Worm (Caenorhabditis elegans) whole organism, midembryonic: ENCODE results near the gene F35D2.3.

Experiments
- T22C8.4 ChIP-seq: fragments of 200-800 bp; sonication (Bioruptor generic); IDR thresholded peaks from 2 replicates; pipeline ENCODE4 v1.3.6; 2022; ENCODE audit warnings: missing genetic modification characterization, missing compliant biosample characterization
- cog-1 ChIP-seq: sonication (generic microtip); optimal IDR thresholded peaks from 2 replicates; lab custom pipeline; 2016; ENCODE audit warnings: missing genetic modification characterization, missing compliant biosample characterization
- flt-1 ChIP-seq: fragments of 200-800 bp; sonication (Bioruptor generic); IDR thresholded peaks from 2 replicates; pipeline ENCODE4 v1.3.6; 2022; ENCODE audit warnings: missing genetic modification characterization, missing compliant biosample characterization
- klf-2 ChIP-seq: fragments of 200-800 bp; sonication (Bioruptor generic); conservative IDR thresholded peaks from 2 replicates; pipeline ENCODE4 v1.3.6; 2022; ENCODE audit warnings: missing genetic modification reagents, missing genetic modification characterization, missing compliant biosample characterization
- med-1 ChIP-seq: sonication (generic microtip); optimal IDR thresholded peaks from 2 replicates; lab custom pipeline; 2017; ENCODE audit warnings: missing genetic modification characterization, mild to moderate bottlenecking, missing compliant biosample characterization, antibody characterized with exemption, missing genetic modification reagents; ENCODE audit not compliant: insufficient read depth
- ref-1 ChIP-seq: fragments of 200-800 bp; sonication (Bioruptor generic); conservative IDR thresholded peaks from 2 replicates; pipeline ENCODE4 v1.3.6; 2022; ENCODE audit warnings: missing genetic modification reagents, missing genetic modification characterization, missing compliant biosample characterization
- tab-1 ChIP-seq: fragments of 200-800 bp; sonication (Bioruptor generic); IDR thresholded peaks from 2 replicates; pipeline ENCODE4 v1.3.6; 2022; ENCODE audit warnings: missing genetic modification characterization, missing compliant biosample characterization
- ztf-23 ChIP-seq: fragments of 200-800 bp; sonication (Bioruptor generic); IDR thresholded peaks from 2 replicates; pipeline ENCODE4 v1.3.6; 2022; ENCODE audit warnings: missing genetic modification reagents, missing genetic modification characterization, missing compliant biosample characterization
- ztf-29 ChIP-seq: fragments of 200-800 bp; sonication (Bioruptor generic); IDR thresholded peaks from 2 replicates; pipeline ENCODE4 v1.3.6; 2022; ENCODE audit warnings: missing genetic modification reagents, missing genetic modification characterization, missing compliant biosample characterization

Gene F35D2.3

ce11 chrII:7534934-7535333 is 35.5 kb upstream of the F35D2.3 start, which contains the start of gene ZK1290.13:
ZK1290.13 (plus strand) TSS chrII:7535006.
- no peak for TF ChIP-seq klf-2 (GFP tag; lab: Robert Waterston, UW)
- TF ChIP-seq flt-1 = no peak
- no peak for TF ChIP-seq ztf-23 (GFP tag; lab: Robert Waterston, UW)
- TF ChIP-seq med-1 (GFP tag; lab: Kevin White, UChicago) = no peak
- TF ChIP-seq cog-1 = no peak
- TF ChIP-seq T22C8.4 (GFP tag; lab: Robert Waterston, UW) = no peak
- no peak for TF ChIP-seq ref-1 (GFP tag; lab: Robert Waterston, UW)
- no peak for TF ChIP-seq tab-1 (GFP tag; lab: Robert Waterston, UW)
- no peak for TF ChIP-seq ztf-29 (GFP tag; lab: Robert Waterston, UW)

ce11 chrII:7537603-7538230 is 32.7 kb upstream of the F35D2.3 start, which contains the start of gene nfi-1:
nfi-1 (plus strand) TSS chrII:7538180.
- no peak for TF ChIP-seq tab-1 (GFP tag; lab: Robert Waterston, UW)
- no peak for TF ChIP-seq ref-1 (GFP tag; lab: Robert Waterston, UW)
- no peak for TF ChIP-seq med-1 (GFP tag; lab: Kevin White, UChicago)
- no peak for TF ChIP-seq T22C8.4 (GFP tag; lab: Robert Waterston, UW)
- no peak for TF ChIP-seq ztf-29 (GFP tag; lab: Robert Waterston, UW)
- TF ChIP-seq ztf-23 (GFP tag; lab: Robert Waterston, UW) = no peak
- no peak for TF ChIP-seq klf-2 (GFP tag; lab: Robert Waterston, UW)
- no peak for TF ChIP-seq cog-1
- TF ChIP-seq flt-1 = no peak

ce11 chrII:7542952-7543351 is 27.5 kb upstream of the F35D2.3 start:
- TF ChIP-seq tab-1 (GFP tag; lab: Robert Waterston, UW) (no peak), ztf-29 (GFP tag; lab: Robert Waterston, UW) (no peak), flt-1 (no peak), ztf-23 (GFP tag; lab: Robert Waterston, UW) (no peak), klf-2 (GFP tag; lab: Robert Waterston, UW) (no peak), T22C8.4 (GFP tag; lab: Robert Waterston, UW) (no peak), cog-1 (no peak), med-1 (GFP tag; lab: Kevin White, UChicago) (no peak), ref-1 (GFP tag; lab: Robert Waterston, UW) (no peak)

- TF ChIP-seq flt-1 = no peak
- TF ChIP-seq ztf-29 (GFP tag; lab: Robert Waterston, UW) = no peak
- TF ChIP-seq tab-1 (GFP tag; lab: Robert Waterston, UW) = no peak
- TF ChIP-seq cog-1 = no peak
- TF ChIP-seq ref-1 (GFP tag; lab: Robert Waterston, UW) = no peak
- TF ChIP-seq klf-2 (GFP tag; lab: Robert Waterston, UW) = no peak
- no peak for TF ChIP-seq ztf-23 (GFP tag; lab: Robert Waterston, UW)
- no peak for TF ChIP-seq med-1 (GFP tag; lab: Kevin White, UChicago)
- no peak for TF ChIP-seq T22C8.4 (GFP tag; lab: Robert Waterston, UW)
Observed at ce11 chrII:7543808-7544207, 26.6 kb upstream of the F35D2.3 start, which contains the start of gene rol-8. rol-8 (plus strand) TSS chrII:7544108.

ce11 chrII:7544782-7545181 is 25.6 kb upstream of the F35D2.3 start:
- TF ChIP-seq klf-2 (GFP tag; lab: Robert Waterston, UW) (no peak), flt-1 (no peak), tab-1 (GFP tag; lab: Robert Waterston, UW) (no peak), ztf-23 (GFP tag; lab: Robert Waterston, UW) (no peak), ztf-29 (GFP tag; lab: Robert Waterston, UW) (no peak), med-1 (GFP tag; lab: Kevin White, UChicago) (no peak), cog-1 (no peak), ref-1 (GFP tag; lab: Robert Waterston, UW) (no peak), T22C8.4 (GFP tag; lab: Robert Waterston, UW) (no peak)

- no peak for TF ChIP-seq cog-1
Observed at ce11 chrII:7545364-7545763, 25.0 kb upstream of the F35D2.3 start.

- TF ChIP-seq flt-1 (no peak), cog-1 (no peak), ztf-23 (GFP tag; lab: Robert Waterston, UW) (no peak), med-1 (GFP tag; lab: Kevin White, UChicago) (no peak), ref-1 (GFP tag; lab: Robert Waterston, UW) (no peak), klf-2 (GFP tag; lab: Robert Waterston, UW) (no peak), ztf-29 (GFP tag; lab: Robert Waterston, UW) (no peak)
Observed at ce11 chrII:7547269-7547668, 23.1 kb upstream of the F35D2.3 start.

ce11 chrII:7548044-7548443 is 22.4 kb upstream of the F35D2.3 start, which contains the start of gene fbxa-224:
fbxa-224 (minus strand) TSS chrII:7548144.
- TF ChIP-seq klf-2 (GFP tag; lab: Robert Waterston, UW) (no peak), flt-1 (no peak), cog-1 (no peak), ztf-23 (GFP tag; lab: Robert Waterston, UW) (no peak), T22C8.4 (GFP tag; lab: Robert Waterston, UW) (no peak), tab-1 (GFP tag; lab: Robert Waterston, UW) (no peak), ztf-29 (GFP tag; lab: Robert Waterston, UW) (no peak)

ce11 chrII:7549035-7549434 is 21.4 kb upstream of the F35D2.3 start, which contains the start of gene tph-1:
tph-1 (plus strand) TSS chrII:7549335.
- no peak for TF ChIP-seq klf-2 (GFP tag; lab: Robert Waterston, UW)

- no peak for TF ChIP-seq med-1 (GFP tag; lab: Kevin White, UChicago)
- no peak for TF ChIP-seq ztf-23 (GFP tag; lab: Robert Waterston, UW)
- TF ChIP-seq ref-1 (GFP tag; lab: Robert Waterston, UW) = no peak
- no peak for TF ChIP-seq ztf-29 (GFP tag; lab: Robert Waterston, UW)
- TF ChIP-seq klf-2 (GFP tag; lab: Robert Waterston, UW) = no peak
- TF ChIP-seq tab-1 (GFP tag; lab: Robert Waterston, UW) = no peak
Observed at ce11 chrII:7553806-7554205, 16.6 kb upstream of the F35D2.3 start, which contains the start of gene ZK1290.10. ZK1290.10 (minus strand) TSS chrII:7553906.
